Worm (Caenorhabditis elegans): ENCODE data around the gene btb-16.

ce11 chrII:3296644-3297043 lies at the start of gene btb-16:
- TF ChIP-seq elt-3 (tag; optimal IDR thresholded peaks at IDR 0.05): no peak
- TF ChIP-seq ztf-11 (tag; optimal IDR thresholded peaks at IDR 0.05): no peak

Data from whole organism, L1 larva.